Fruit fly (Drosophila melanogaster) whole organism, prepupa: ENCODE measurements around the gene tomboy20.

Experiments used
- Blimp-1 ChIP-seq: fragments of 200-800 bp; sonication (Bioruptor generic); optimal IDR thresholded peaks from 3 replicates; lab custom pipeline; 2017; ENCODE audit warnings: missing biosample characterization, missing genetic modification characterization, mild to moderate bottlenecking, moderate library complexity, missing genetic modification reagents
- CG11762 ChIP-seq: fragments of 200-800 bp; sonication (Bioruptor generic); optimal IDR thresholded peaks from 3 replicates; lab custom pipeline; 2016; ENCODE audit warnings: missing biosample characterization, missing genetic modification characterization; ENCODE audit not compliant: insufficient read depth
- CG6276 ChIP-seq: fragments of 200-800 bp; sonication (Bioruptor generic); optimal IDR thresholded peaks from 2 replicates; lab custom pipeline; 2017; ENCODE audit warnings: missing biosample characterization, mild to moderate bottlenecking, missing genetic modification characterization
- OdsH ChIP-seq: fragments of 200-800 bp; sonication (Bioruptor generic); optimal IDR thresholded peaks from 3 replicates; lab custom pipeline; 2016; ENCODE audit warnings: missing biosample characterization, missing genetic modification characterization
- Smox ChIP-seq: fragments of 200-800 bp; sonication (Bioruptor generic); optimal IDR thresholded peaks from 3 replicates; lab custom pipeline; 2016; ENCODE audit warnings: missing biosample characterization, missing genetic modification characterization
- Sox15 ChIP-seq: fragments of 200-800 bp; sonication (Bioruptor generic); optimal IDR thresholded peaks from 3 replicates; lab custom pipeline; 2016; ENCODE audit warnings: missing biosample characterization, missing genetic modification characterization
- topi ChIP-seq: fragments of 200-800 bp; sonication (Bioruptor generic); optimal IDR thresholded peaks from 3 replicates; lab custom pipeline; 2016; ENCODE audit warnings: missing biosample characterization, missing genetic modification characterization

DNA sequence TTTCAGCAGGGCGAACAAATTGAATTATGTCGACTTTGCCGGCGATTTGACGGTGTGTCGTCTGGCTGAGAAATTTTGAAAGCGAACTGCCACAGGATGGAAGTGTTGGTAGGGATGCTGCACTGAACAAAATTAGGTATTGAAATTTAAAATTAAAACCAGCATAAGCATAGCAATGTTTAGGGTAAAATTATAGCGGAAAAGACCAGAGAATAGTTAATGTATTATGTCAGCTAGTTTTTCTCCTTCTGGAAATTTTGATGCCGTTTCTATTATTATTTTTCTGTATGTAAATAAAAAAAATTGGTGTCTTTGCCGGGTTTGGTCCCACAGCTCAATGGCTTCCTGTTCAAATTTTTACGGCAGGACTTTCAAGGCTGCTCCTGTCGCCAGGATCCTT is 9.0 kb downstream of the tomboy20 start:
- TF ChIP-seq CG6276 (GFP tag; lab: Kevin White, UChicago) (no peak), Smox (GFP tag; lab: Kevin White, UChicago) (no peak), CG11762 (GFP tag; lab: Kevin White, UChicago) (no peak), Sox15 (GFP tag; lab: Kevin White, UChicago) (no peak), Blimp-1 (no peak), OdsH (GFP tag; lab: Kevin White, UChicago) (no peak), topi (GFP tag; lab: Kevin White, UChicago) (no peak)
